Worm (Caenorhabditis elegans) whole organism, L3 larva: ENCODE data around the gene F10C2.4.

ENCODE experiments used
- ZK546.5 ChIP-seq: sonication (generic microtip); optimal IDR thresholded peaks from 2 replicates; lab custom pipeline; 2017; ENCODE audit warnings: missing biosample characterization, missing genetic modification characterization
- ama-1 ChIP-seq: fragments of 150-350 bp; optimal IDR thresholded peaks from 2 replicates; lab custom pipeline; 2018
- daf-12 ChIP-seq: fragments of 150-350 bp; optimal IDR thresholded peaks from 2 replicates; lab custom pipeline; 2014; ENCODE audit warnings: missing biosample characterization, missing genetic modification reagents, missing genetic modification characterization
- egl-5 ChIP-seq: fragments of 150-350 bp; optimal IDR thresholded peaks from 2 replicates; lab custom pipeline; 2017; ENCODE audit warnings: missing biosample characterization, missing genetic modification reagents, missing genetic modification characterization, inconsistent platforms
- elt-1 ChIP-seq: fragments of 150-350 bp; optimal IDR thresholded peaks from 2 replicates; lab custom pipeline; 2014; ENCODE audit warnings: missing biosample characterization, missing genetic modification characterization
- elt-2 ChIP-seq: sonication (generic microtip); optimal IDR thresholded peaks from 2 replicates; lab custom pipeline; 2016; ENCODE audit warnings: missing genetic modification reagents, mild to moderate bottlenecking, missing genetic modification characterization, missing compliant biosample characterization
- eor-1 ChIP-seq, 2 experiments: fragments of 150-350 bp; optimal IDR thresholded peaks; 2 replicates each; lab custom pipeline; 2014 to 2018; ENCODE audit warnings: missing biosample characterization in 2 of 2, missing genetic modification characterization in 2 of 2
- fkh-10 ChIP-seq: sonication (generic microtip); optimal IDR thresholded peaks from 2 replicates; lab custom pipeline; 2017; ENCODE audit warnings: missing biosample characterization, missing genetic modification reagents, missing genetic modification characterization
- fkh-2 ChIP-seq: fragments of 150-350 bp; optimal IDR thresholded peaks from 2 replicates; lab custom pipeline; 2014; ENCODE audit warnings: missing biosample characterization, missing genetic modification reagents, missing genetic modification characterization
- fos-1 ChIP-seq: fragments of 150-350 bp; optimal IDR thresholded peaks from 2 replicates; lab custom pipeline; 2014; ENCODE audit warnings: missing biosample characterization, missing genetic modification characterization
- jun-1 ChIP-seq: fragments of 150-350 bp; optimal IDR thresholded peaks from 2 replicates; lab custom pipeline; 2014; ENCODE audit warnings: missing biosample characterization, missing genetic modification reagents, missing genetic modification characterization
- lin-15B ChIP-seq: fragments of 150-350 bp; optimal IDR thresholded peaks from 2 replicates; lab custom pipeline; 2014; ENCODE audit warnings: missing biosample characterization, missing genetic modification characterization
- lin-39 ChIP-seq: fragments of 150-350 bp; optimal IDR thresholded peaks from 2 replicates; lab custom pipeline; 2018; ENCODE audit warnings: missing biosample characterization, missing genetic modification reagents, missing genetic modification characterization
- lsy-12 ChIP-seq: sonication (generic microtip); optimal IDR thresholded peaks from 2 replicates; lab custom pipeline; 2016; ENCODE audit warnings: mild to moderate bottlenecking, missing genetic modification characterization, missing compliant biosample characterization
- mdl-1 ChIP-seq: fragments of 150-350 bp; optimal IDR thresholded peaks from 2 replicates; lab custom pipeline; 2014; ENCODE audit warnings: missing biosample characterization, missing genetic modification characterization
- mml-1 ChIP-seq: fragments of 150-350 bp; sonication (generic microtip); optimal IDR thresholded peaks from 3 replicates; lab custom pipeline; 2014; ENCODE audit warnings: missing biosample characterization, missing genetic modification characterization
- nfya-1 ChIP-seq: sonication (generic microtip); optimal IDR thresholded peaks from 2 replicates; lab custom pipeline; 2017; ENCODE audit warnings: missing genetic modification characterization, mild to moderate bottlenecking, missing compliant biosample characterization, antibody characterized with exemption, moderate library complexity; ENCODE audit not compliant: insufficient read depth
- nhr-12 ChIP-seq: fragments of 150-350 bp; optimal IDR thresholded peaks from 2 replicates; lab custom pipeline; 2014; ENCODE audit warnings: missing biosample characterization, missing genetic modification characterization
- nhr-23 ChIP-seq: fragments of 150-350 bp; optimal IDR thresholded peaks from 2 replicates; lab custom pipeline; 2014; ENCODE audit warnings: missing biosample characterization, missing genetic modification reagents, missing genetic modification characterization
- nhr-237 ChIP-seq: fragments of 150-350 bp; optimal IDR thresholded peaks from 2 replicates; lab custom pipeline; 2014; ENCODE audit warnings: missing biosample characterization, missing genetic modification characterization
- nhr-67 ChIP-seq: fragments of 150-350 bp; optimal IDR thresholded peaks from 2 replicates; lab custom pipeline; 2014; ENCODE audit warnings: missing biosample characterization, missing genetic modification characterization
- nhr-76 ChIP-seq: fragments of 150-350 bp; sonication (generic microtip); optimal IDR thresholded peaks from 5 replicates; lab custom pipeline; 2014; ENCODE audit warnings: missing biosample characterization, missing genetic modification characterization
- nhr-77 ChIP-seq: fragments of 150-350 bp; optimal IDR thresholded peaks from 2 replicates; lab custom pipeline; 2014; ENCODE audit warnings: missing biosample characterization, missing genetic modification characterization
- pha-4 ChIP-seq: fragments of 150-350 bp; optimal IDR thresholded peaks from 2 replicates; lab custom pipeline; 2014; ENCODE audit warnings: missing biosample characterization, missing genetic modification reagents, missing genetic modification characterization
- sea-2 ChIP-seq: fragments of 150-350 bp; sonication (generic microtip); optimal IDR thresholded peaks from 4 replicates; lab custom pipeline; 2014; ENCODE audit warnings: missing biosample characterization, missing genetic modification reagents, missing genetic modification characterization
- snpc-4 ChIP-seq: fragments of 150-350 bp; optimal IDR thresholded peaks from 2 replicates; lab custom pipeline; 2014; ENCODE audit warnings: missing biosample characterization, missing genetic modification characterization
- unc-62 ChIP-seq: fragments of 150-350 bp; sonication (generic microtip); optimal IDR thresholded peaks from 4 replicates; lab custom pipeline; 2014; ENCODE audit warnings: missing biosample characterization, missing genetic modification reagents, missing genetic modification characterization
- zag-1 ChIP-seq: fragments of 150-350 bp; optimal IDR thresholded peaks from 2 replicates; lab custom pipeline; 2014; ENCODE audit warnings: missing biosample characterization, missing genetic modification characterization

F10C2.4 gene

DNA sequence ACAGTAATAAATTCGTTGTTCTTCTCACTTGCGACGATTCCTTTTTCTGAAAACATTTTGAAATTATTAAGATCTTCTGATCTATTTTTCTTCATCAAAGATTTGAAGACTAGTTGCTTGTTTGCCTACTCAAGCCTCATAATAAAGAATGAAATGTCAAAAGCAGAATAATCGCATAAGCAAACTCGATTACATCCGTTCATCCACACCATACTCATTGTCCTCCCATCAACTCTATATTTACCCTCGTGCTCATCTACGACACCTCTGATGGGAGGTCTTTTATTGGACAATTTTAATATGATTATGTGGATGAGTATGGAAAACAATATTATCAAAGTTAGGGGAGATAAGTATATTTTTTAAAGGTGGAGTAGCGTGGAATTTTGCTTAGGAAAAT is 7.5 kb upstream of the F10C2.4 start:
- TF ChIP-seq elt-1 (tag; lab: Kevin White, UChicago) (no peak), nhr-237 (tag; lab: Kevin White, UChicago) (no peak), lsy-12 (tag; lab: Kevin White, UChicago) (no peak), egl-5 (tag; lab: Kevin White, UChicago) (no peak), unc-62 (no peak)

DNA sequence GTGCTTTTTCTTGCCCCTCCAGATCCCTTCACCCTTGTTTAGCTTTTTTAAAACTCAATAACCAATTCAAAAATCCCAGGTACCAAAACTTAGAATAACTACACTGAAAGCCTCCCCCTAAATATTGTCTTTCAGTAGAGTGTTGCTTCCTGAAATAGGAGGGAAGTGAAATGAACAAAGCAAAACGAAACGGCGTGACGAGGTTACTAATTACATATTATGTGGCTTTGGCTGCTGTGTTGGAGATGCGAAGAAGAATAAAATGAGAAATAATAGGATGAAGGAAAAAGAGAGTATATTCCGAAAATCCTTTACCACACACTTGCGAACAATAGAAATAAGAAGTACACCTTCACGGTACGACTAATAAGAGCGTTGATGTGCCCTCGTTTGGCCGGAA is 5.2 kb upstream of the F10C2.4 start:
- TF ChIP-seq mml-1 (tag; lab: Kevin White, UChicago) (no peak), jun-1 (tag; lab: Kevin White, UChicago) (no peak)
- TF ChIP-seq, all 47 proteins: peak for 0

- TF ChIP-seq fkh-2 (tag; lab: Kevin White, UChicago) = no peak
- TF ChIP-seq snpc-4 (tag; lab: Kevin White, UChicago) = no peak
- no peak for TF ChIP-seq nhr-76 (tag; lab: Kevin White, UChicago)
- TF ChIP-seq ZK546.5 (tag; lab: Kevin White, UChicago) = no peak
- TF ChIP-seq nhr-77 (tag; lab: Kevin White, UChicago) = no peak
- TF ChIP-seq ama-1 (lab: Kevin White, UChicago) = peak; percentile 31
- no peak for TF ChIP-seq lin-15B (tag; lab: Kevin White, UChicago)
These were observed 3.5 kb upstream of the F10C2.4 start for ce11 chrV:12037889-12038288.

ce11 chrV:12038317-12038716 is 3.0 kb upstream of the F10C2.4 start:
- TF ChIP-seq nfya-1 (tag; lab: Kevin White, UChicago) = peak; percentile 29
- TF ChIP-seq daf-12 (tag; lab: Kevin White, UChicago) = no peak
- TF ChIP-seq elt-1 (tag; lab: Kevin White, UChicago) = no peak
- peak; percentile 1 for TF ChIP-seq snpc-4 (tag; lab: Kevin White, UChicago)
- TF ChIP-seq zag-1 (tag; lab: Kevin White, UChicago) = no peak
- no peak for TF ChIP-seq jun-1 (tag; lab: Kevin White, UChicago)
- TF ChIP-seq lin-15B (tag; lab: Kevin White, UChicago) = peak; percentile 15
- no peak for TF ChIP-seq ZK546.5 (tag; lab: Kevin White, UChicago)
- TF ChIP-seq mdl-1 (tag; lab: Kevin White, UChicago) = no peak
- TF ChIP-seq elt-2 (tag; lab: Kevin White, UChicago) = no peak
- TF ChIP-seq lsy-12 (tag; lab: Kevin White, UChicago) = peak; percentile 34

ce11 chrV:12038783-12039182 is 2.6 kb upstream of the F10C2.4 start:
- no peak for TF ChIP-seq eor-1 (tag; optimal IDR thresholded peaks at IDR 0.05; lab: Kevin White, UChicago)
- TF ChIP-seq lin-39 (tag; lab: Kevin White, UChicago) = peak; percentile 77
- no peak for TF ChIP-seq zag-1 (tag; lab: Kevin White, UChicago)
- TF ChIP-seq nfya-1 (tag; lab: Kevin White, UChicago) = peak; percentile 48
- peak; percentile 3 for TF ChIP-seq snpc-4 (tag; lab: Kevin White, UChicago)
- TF ChIP-seq fkh-10 (GFP tag; lab: Kevin White, UChicago) = no peak
- TF ChIP-seq ama-1 (lab: Kevin White, UChicago) = peak; percentile 80
- no peak for TF ChIP-seq nhr-12 (tag; lab: Kevin White, UChicago)
- TF ChIP-seq pha-4 = peak; percentile 24
- TF ChIP-seq lin-15B (tag; lab: Kevin White, UChicago) = peak; percentile 32
- TF ChIP-seq mml-1 (tag; lab: Kevin White, UChicago) = no peak
- TF ChIP-seq, all 47 proteins: peak for 6

DNA sequence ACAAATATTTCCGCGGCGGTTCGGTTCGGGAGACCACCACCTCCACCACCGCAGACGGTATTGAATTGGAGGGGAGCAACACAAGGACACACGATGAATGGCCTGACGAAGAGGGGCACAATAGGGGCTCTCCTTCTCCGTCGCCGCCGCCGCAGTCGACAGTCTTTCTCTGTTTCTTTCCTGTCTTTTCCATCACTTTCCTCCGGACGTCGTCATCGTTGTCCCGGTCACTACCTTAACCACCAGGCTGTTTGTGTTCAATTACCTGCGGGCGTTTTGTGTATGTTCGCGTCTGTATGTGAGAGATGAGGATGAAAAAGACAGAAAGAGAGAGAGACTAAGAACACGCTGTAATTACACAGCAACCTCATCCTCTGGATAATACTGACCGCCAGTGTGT is 1.6 kb upstream of the F10C2.4 start:
- TF ChIP-seq fos-1 (tag; lab: Kevin White, UChicago) = no peak
- no peak for TF ChIP-seq nhr-67
- TF ChIP-seq lsy-12 (tag; lab: Kevin White, UChicago) = no peak
- TF ChIP-seq nhr-23 (tag; lab: Kevin White, UChicago) = peak; percentile 40

DNA sequence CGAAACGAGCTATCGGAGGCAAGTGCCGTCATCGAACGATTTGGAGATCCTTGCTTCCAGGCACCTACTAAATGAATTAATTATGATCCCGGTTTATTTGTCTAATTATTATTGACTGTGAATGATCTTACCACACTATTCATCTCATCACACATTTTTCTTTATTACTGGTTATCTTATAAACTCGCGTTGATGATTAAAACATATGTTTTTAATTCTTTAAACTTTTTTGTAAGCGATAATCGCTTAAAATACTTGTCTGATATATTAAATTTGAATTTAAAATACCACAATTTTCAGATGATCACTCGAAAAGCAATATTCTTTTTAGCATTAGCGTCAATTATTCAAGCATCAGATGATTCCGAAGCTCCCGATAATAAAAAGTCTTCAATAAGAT is 3.8 kb downstream of the F10C2.4 start, which contains the start of gene F10C2.5:
TSS of gene F10C2.5 (plus strand) at position 301 of the 400 bp plus-strand sequence.
- TF ChIP-seq nfya-1 (tag; lab: Kevin White, UChicago) (no peak), unc-62 (no peak), nhr-237 (tag; lab: Kevin White, UChicago) (no peak), jun-1 (tag; lab: Kevin White, UChicago) (no peak), sea-2 (GFP tag; lab: Kevin White, UChicago) (no peak)
